Fruit fly (Drosophila melanogaster) whole organism, prepupa: ENCODE data around the gene Cyp313a3.
A peak's percentile ranks its signal among the peaks of the same experiment; 100 is the strongest.

Source experiments
- Blimp-1 ChIP-seq: fragments of 200-800 bp; sonication (Bioruptor generic); optimal IDR thresholded peaks from 3 replicates; lab custom pipeline; 2017; ENCODE audit warnings: missing biosample characterization, missing genetic modification characterization, mild to moderate bottlenecking, moderate library complexity, missing genetic modification reagents
- CG10631 ChIP-seq: fragments of 200-800 bp; sonication (Bioruptor generic); optimal IDR thresholded peaks from 2 replicates; lab custom pipeline; 2016; ENCODE audit warnings: missing biosample characterization, missing genetic modification characterization
- CG10669 ChIP-seq: fragments of 200-800 bp; sonication (Bioruptor generic); optimal IDR thresholded peaks from 3 replicates; lab custom pipeline; 2018; ENCODE audit warnings: missing biosample characterization, mild to moderate bottlenecking, missing genetic modification characterization, moderate library complexity
- CG11902 ChIP-seq: fragments of 200-800 bp; sonication (Bioruptor generic); optimal IDR thresholded peaks from 3 replicates; lab custom pipeline; 2016; ENCODE audit warnings: missing biosample characterization, missing genetic modification characterization
- CG1621 ChIP-seq: fragments of 200-800 bp; sonication (Bioruptor generic); optimal IDR thresholded peaks from 3 replicates; lab custom pipeline; 2018; ENCODE audit warnings: missing biosample characterization, mild to moderate bottlenecking, missing genetic modification characterization
- CG16779 ChIP-seq: fragments of 200-800 bp; sonication (Bioruptor generic); optimal IDR thresholded peaks from 3 replicates; lab custom pipeline; 2017; ENCODE audit warnings: missing biosample characterization, mild to moderate bottlenecking, missing genetic modification characterization
- CG31627 ChIP-seq: fragments of 200-800 bp; sonication (Bioruptor generic); optimal IDR thresholded peaks from 3 replicates; lab custom pipeline; 2016; ENCODE audit warnings: missing biosample characterization, missing genetic modification characterization
- CG32006 ChIP-seq: fragments of 200-800 bp; sonication (Bioruptor generic); optimal IDR thresholded peaks from 3 replicates; lab custom pipeline; 2017; ENCODE audit warnings: missing biosample characterization, mild to moderate bottlenecking, missing genetic modification characterization
- CG3919 ChIP-seq: fragments of 200-800 bp; sonication (Bioruptor generic); optimal IDR thresholded peaks from 3 replicates; lab custom pipeline; 2016; ENCODE audit warnings: missing biosample characterization, missing genetic modification characterization
- CG6163 ChIP-seq: fragments of 200-800 bp; sonication (Bioruptor generic); IDR thresholded peaks from 3 replicates; pipeline ENCODE4 v1.3.6; 2022; ENCODE audit warnings: missing biosample characterization, missing genetic modification characterization
- CG6792 ChIP-seq: fragments of 200-800 bp; sonication (Bioruptor generic); optimal IDR thresholded peaks from 3 replicates; lab custom pipeline; 2016; ENCODE audit warnings: missing biosample characterization, missing genetic modification characterization
- CG7368 ChIP-seq: fragments of 200-800 bp; sonication (Bioruptor generic); optimal IDR thresholded peaks from 3 replicates; lab custom pipeline; 2016; ENCODE audit warnings: missing biosample characterization, missing genetic modification characterization
- CG8119 ChIP-seq: fragments of 200-800 bp; sonication (Bioruptor generic); IDR thresholded peaks from 3 replicates; pipeline ENCODE4 v1.3.6; 2022; ENCODE audit warnings: missing biosample characterization, missing genetic modification characterization
- CG8319 ChIP-seq: fragments of 200-800 bp; sonication (Bioruptor generic); optimal IDR thresholded peaks from 3 replicates; lab custom pipeline; 2016; ENCODE audit warnings: missing biosample characterization, missing genetic modification characterization
- CG8632 ChIP-seq: fragments of 200-800 bp; sonication (Bioruptor generic); optimal IDR thresholded peaks from 3 replicates; lab custom pipeline; 2016; ENCODE audit warnings: missing biosample characterization, missing genetic modification characterization
- CG9139 ChIP-seq: fragments of 200-800 bp; sonication (Bioruptor generic); optimal IDR thresholded peaks from 3 replicates; lab custom pipeline; 2017; ENCODE audit warnings: missing biosample characterization, mild to moderate bottlenecking, missing genetic modification characterization
- Eip75B ChIP-seq: fragments of 200-800 bp; sonication (Bioruptor generic); optimal IDR thresholded peaks from 3 replicates; lab custom pipeline; 2016; ENCODE audit warnings: missing biosample characterization, missing genetic modification characterization
- Eip78C ChIP-seq: fragments of 200-800 bp; sonication (Bioruptor generic); peaks from one replicate; lab custom pipeline; 2016; ENCODE audit warnings: missing biosample characterization, missing genetic modification characterization
- Eip93F ChIP-seq: fragments of 200-800 bp; sonication (Bioruptor generic); optimal IDR thresholded peaks from 2 replicates; lab custom pipeline; 2016; ENCODE audit warnings: missing biosample characterization, mild to moderate bottlenecking, missing genetic modification characterization
- Lpt ChIP-seq: fragments of 200-800 bp; sonication (Bioruptor generic); optimal IDR thresholded peaks from 3 replicates; lab custom pipeline; 2016; ENCODE audit warnings: missing biosample characterization, missing genetic modification characterization
- Smox ChIP-seq: fragments of 200-800 bp; sonication (Bioruptor generic); optimal IDR thresholded peaks from 3 replicates; lab custom pipeline; 2016; ENCODE audit warnings: missing biosample characterization, missing genetic modification characterization
- Sox15 ChIP-seq: fragments of 200-800 bp; sonication (Bioruptor generic); optimal IDR thresholded peaks from 3 replicates; lab custom pipeline; 2016; ENCODE audit warnings: missing biosample characterization, missing genetic modification characterization
- achi ChIP-seq: fragments of 200-800 bp; sonication (Bioruptor generic); optimal IDR thresholded peaks from 3 replicates; lab custom pipeline; 2016; ENCODE audit warnings: missing biosample characterization, missing genetic modification characterization
- acj6 ChIP-seq: fragments of 200-800 bp; sonication (Bioruptor generic); optimal IDR thresholded peaks from 3 replicates; lab custom pipeline; 2016; ENCODE audit warnings: missing biosample characterization, missing genetic modification characterization
- cyc ChIP-seq: fragments of 200-800 bp; sonication (Bioruptor generic); optimal IDR thresholded peaks from 3 replicates; lab custom pipeline; 2016; ENCODE audit warnings: missing biosample characterization, missing genetic modification characterization
- dsx ChIP-seq: fragments of 200-800 bp; optimal IDR thresholded peaks from 3 replicates; lab custom pipeline; 2019; ENCODE audit warnings: missing biosample characterization, mild to moderate bottlenecking, missing genetic modification characterization, moderate library complexity; ENCODE audit not compliant: poor library complexity, severe bottlenecking
- eg ChIP-seq: fragments of 200-800 bp; sonication (Bioruptor generic); IDR thresholded peaks from 3 replicates; pipeline ENCODE4 v1.3.6; 2022; ENCODE audit warnings: missing biosample characterization, missing genetic modification characterization
- esn ChIP-seq: fragments of 200-800 bp; sonication (Bioruptor generic); optimal IDR thresholded peaks from 2 replicates; lab custom pipeline; 2016; ENCODE audit warnings: missing biosample characterization, mild to moderate bottlenecking, missing genetic modification characterization, moderate library complexity
- fd59A ChIP-seq: fragments of 200-800 bp; sonication (Bioruptor generic); optimal IDR thresholded peaks from 2 replicates; lab custom pipeline; 2017; ENCODE audit warnings: missing biosample characterization, mild to moderate bottlenecking, missing genetic modification characterization, missing genetic modification reagents
- fkh ChIP-seq: fragments of 200-800 bp; sonication (Bioruptor generic); optimal IDR thresholded peaks from 3 replicates; lab custom pipeline; 2017; ENCODE audit warnings: missing biosample characterization, mild to moderate bottlenecking, missing genetic modification characterization, moderate library complexity
- net ChIP-seq: fragments of 200-800 bp; sonication (Bioruptor generic); optimal IDR thresholded peaks from 3 replicates; lab custom pipeline; 2016; ENCODE audit warnings: missing biosample characterization, missing genetic modification characterization
- pdm3 ChIP-seq: fragments of 200-800 bp; sonication (Bioruptor generic); optimal IDR thresholded peaks from 3 replicates; lab custom pipeline; 2016; ENCODE audit warnings: missing biosample characterization, missing genetic modification characterization
- spab ChIP-seq: fragments of 200-800 bp; sonication (Bioruptor generic); optimal IDR thresholded peaks from 2 replicates; lab custom pipeline; 2017; ENCODE audit warnings: missing biosample characterization, mild to moderate bottlenecking, missing genetic modification characterization, missing genetic modification reagents
- ss ChIP-seq, 2 experiments: fragments of 200-800 bp; sonication (Bioruptor generic); optimal IDR thresholded peaks; 2 replicates in 1 of 2; 3 replicates in 1 of 2; lab custom pipeline; 2017 to 2018; ENCODE audit warnings: mild to moderate bottlenecking in 2 of 2, missing biosample characterization in 2 of 2, missing genetic modification characterization in 2 of 2, moderate library complexity in 1 of 2
- svp ChIP-seq: fragments of 200-800 bp; sonication (Bioruptor generic); peaks from one replicate; lab custom pipeline; 2016; ENCODE audit warnings: missing biosample characterization, missing genetic modification characterization
- vri ChIP-seq: fragments of 200-800 bp; sonication (Bioruptor generic); optimal IDR thresholded peaks from 3 replicates; lab custom pipeline; 2016; ENCODE audit warnings: missing biosample characterization, mild to moderate bottlenecking, missing genetic modification characterization

Cyp313a3 gene

DNA sequence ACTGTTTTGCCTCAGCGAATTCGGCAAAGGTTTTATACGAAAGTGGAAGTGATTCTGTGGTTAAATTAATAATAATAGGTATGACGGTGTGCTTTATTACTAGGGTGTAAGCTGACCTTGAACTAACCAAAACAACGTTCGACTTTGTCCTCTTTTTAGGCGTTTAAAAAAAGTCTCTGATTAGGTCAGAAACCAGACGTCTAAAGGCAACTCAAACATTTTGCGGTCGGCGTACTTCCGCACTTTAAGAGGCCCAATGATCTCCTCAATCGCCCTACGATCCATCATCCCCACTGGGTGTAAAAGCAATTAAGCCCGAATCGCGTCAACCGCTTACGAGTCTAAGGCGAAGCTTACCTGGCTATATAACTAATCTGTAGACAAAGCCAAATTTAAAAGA lies at the start of gene Cyp313a3:
TSS of gene Cyp313a3 (minus strand) at position 101 of the 400 bp plus-strand sequence.
- TF ChIP-seq fd59A (GFP tag; lab: Kevin White, UChicago) (no peak), net (GFP tag; lab: Kevin White, UChicago) (no peak), CG10669 (GFP tag; lab: Kevin White, UChicago) (no peak)

DNA sequence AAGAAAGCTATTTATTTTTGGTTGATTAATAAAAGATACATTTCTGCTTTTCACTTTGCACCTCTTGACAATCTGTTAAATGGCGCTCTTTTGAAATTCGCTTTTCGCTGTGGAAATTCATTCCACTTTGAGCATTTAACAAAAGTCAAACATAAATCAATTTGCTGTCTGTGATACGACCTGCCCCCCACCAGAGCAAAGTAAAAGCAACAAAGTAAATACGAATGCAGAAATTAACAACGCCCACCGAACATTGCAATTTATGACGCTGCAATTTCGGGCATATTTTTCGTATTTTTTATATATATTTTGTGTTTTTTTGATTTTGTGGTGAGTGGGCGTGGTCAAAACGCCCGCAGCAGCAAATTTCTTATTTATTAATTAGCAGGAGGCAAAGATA lies 46.5 kb upstream of the Cyp313a3 start:
- TF ChIP-seq vri (GFP tag; lab: Kevin White, UChicago) = no peak
- TF ChIP-seq Blimp-1 (GFP tag; lab: Kevin White, UChicago) = no peak
- TF ChIP-seq svp (GFP tag; lab: Kevin White, UChicago) = peak; percentile 96

DNA sequence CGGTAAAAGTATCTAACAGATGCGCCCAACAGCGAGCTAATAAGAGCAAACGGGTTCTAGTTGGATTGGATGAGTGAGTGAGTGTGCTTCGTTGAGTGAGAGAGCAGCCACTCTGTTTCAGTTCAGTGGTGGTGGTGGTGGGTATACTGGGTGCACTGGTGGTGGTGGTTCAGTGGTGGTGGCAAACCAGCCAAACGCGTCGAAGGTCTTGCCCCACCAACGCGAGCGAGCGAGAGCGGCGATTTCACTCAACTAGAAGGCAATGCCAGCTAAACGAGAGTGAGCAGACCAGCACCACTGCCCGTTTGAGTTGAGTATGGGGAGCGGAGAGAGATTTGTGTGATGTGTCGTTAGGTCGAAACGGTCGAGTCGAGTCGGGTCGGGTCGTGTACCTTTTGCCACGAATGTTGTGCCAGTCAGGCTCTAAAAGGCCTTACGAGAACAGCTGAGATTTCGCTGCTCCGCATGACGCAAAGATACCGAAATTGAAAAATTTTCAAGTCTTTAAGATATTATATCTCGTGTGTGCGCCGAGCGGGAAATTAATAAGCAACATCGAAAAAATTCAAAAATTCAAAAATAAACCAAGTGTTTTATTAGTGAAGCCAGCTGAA lies 41.8 kb upstream of the Cyp313a3 start:
- TF ChIP-seq svp (GFP tag; lab: Kevin White, UChicago) = peak; percentile 100
- TF ChIP-seq Eip93F (GFP tag; lab: Kevin White, UChicago) = no peak
- no peak for TF ChIP-seq CG10669 (GFP tag; lab: Kevin White, UChicago)
- TF ChIP-seq fkh (GFP tag; lab: Kevin White, UChicago) = peak; percentile 40
- peak; percentile 42; the same call in 1 of the 3 replicates for TF ChIP-seq eg (GFP tag; lab: Robert Waterston, UW)
- TF ChIP-seq CG8119 (GFP tag; lab: Robert Waterston, UW) = peak; percentile 46; the same call in 2 of the 3 replicates
- no peak for TF ChIP-seq spab (GFP tag; lab: Kevin White, UChicago)
- TF ChIP-seq Lpt (GFP tag; lab: Kevin White, UChicago) = peak; percentile 3
- no peak for TF ChIP-seq pdm3 (GFP tag; lab: Kevin White, UChicago)
- peak; percentile 8 to 30 for TF ChIP-seq ss (GFP tag; optimal IDR thresholded peaks at IDR 0.05; lab: Kevin White, UChicago)
- no peak for TF ChIP-seq acj6 (GFP tag; lab: Kevin White, UChicago)
- no peak for TF ChIP-seq Smox (GFP tag; lab: Kevin White, UChicago)
- TF ChIP-seq net (GFP tag; lab: Kevin White, UChicago) = peak; percentile 27
- TF ChIP-seq CG16779 (tag; lab: Kevin White, UChicago) = peak; percentile 12
- TF ChIP-seq CG7368 (GFP tag; lab: Kevin White, UChicago) = peak; percentile 62
- TF ChIP-seq CG10631 (GFP tag; lab: Kevin White, UChicago) = no peak
- peak; percentile 79 for TF ChIP-seq Eip78C (GFP tag; lab: Kevin White, UChicago)
- TF ChIP-seq CG3919 (GFP tag; lab: Kevin White, UChicago) = peak; percentile 14
- no peak for TF ChIP-seq Sox15
- TF ChIP-seq achi = no peak
- TF ChIP-seq CG11902 (GFP tag; lab: Kevin White, UChicago) = no peak
- peak; percentile 7 for TF ChIP-seq Eip75B
- TF ChIP-seq CG1621 = peak; percentile 16
- no peak for TF ChIP-seq CG8632
- no peak for TF ChIP-seq CG6792 (GFP tag; lab: Kevin White, UChicago)
- no peak for TF ChIP-seq CG32006 (GFP tag; lab: Kevin White, UChicago)
- TF ChIP-seq CG6163 (GFP tag; lab: Robert Waterston, UW) = no peak
- TF ChIP-seq dsx (GFP tag; lab: Kevin White, UChicago) = peak; percentile 21
- no peak for TF ChIP-seq CG8319
- peak; percentile 20 for TF ChIP-seq CG9139
- TF ChIP-seq cyc (GFP tag; lab: Kevin White, UChicago) = no peak
- no peak for TF ChIP-seq CG31627 (GFP tag; lab: Kevin White, UChicago)
- no peak for TF ChIP-seq esn (GFP tag; lab: Kevin White, UChicago)
- TF ChIP-seq vri (GFP tag; lab: Kevin White, UChicago) = no peak
